Fruit fly (Drosophila melanogaster) S2 (cell line): ENCODE results near the gene CG31974.

Source experiments
- CG8478 ChIP-seq: fragments of >200 bp; optimal IDR thresholded peaks from 2 replicates; lab custom pipeline; 2018
- CTCF ChIP-seq, 2 experiments: fragments of >200 bp; optimal IDR thresholded peaks; 2 replicates each; lab custom pipeline; 2018

DNA sequence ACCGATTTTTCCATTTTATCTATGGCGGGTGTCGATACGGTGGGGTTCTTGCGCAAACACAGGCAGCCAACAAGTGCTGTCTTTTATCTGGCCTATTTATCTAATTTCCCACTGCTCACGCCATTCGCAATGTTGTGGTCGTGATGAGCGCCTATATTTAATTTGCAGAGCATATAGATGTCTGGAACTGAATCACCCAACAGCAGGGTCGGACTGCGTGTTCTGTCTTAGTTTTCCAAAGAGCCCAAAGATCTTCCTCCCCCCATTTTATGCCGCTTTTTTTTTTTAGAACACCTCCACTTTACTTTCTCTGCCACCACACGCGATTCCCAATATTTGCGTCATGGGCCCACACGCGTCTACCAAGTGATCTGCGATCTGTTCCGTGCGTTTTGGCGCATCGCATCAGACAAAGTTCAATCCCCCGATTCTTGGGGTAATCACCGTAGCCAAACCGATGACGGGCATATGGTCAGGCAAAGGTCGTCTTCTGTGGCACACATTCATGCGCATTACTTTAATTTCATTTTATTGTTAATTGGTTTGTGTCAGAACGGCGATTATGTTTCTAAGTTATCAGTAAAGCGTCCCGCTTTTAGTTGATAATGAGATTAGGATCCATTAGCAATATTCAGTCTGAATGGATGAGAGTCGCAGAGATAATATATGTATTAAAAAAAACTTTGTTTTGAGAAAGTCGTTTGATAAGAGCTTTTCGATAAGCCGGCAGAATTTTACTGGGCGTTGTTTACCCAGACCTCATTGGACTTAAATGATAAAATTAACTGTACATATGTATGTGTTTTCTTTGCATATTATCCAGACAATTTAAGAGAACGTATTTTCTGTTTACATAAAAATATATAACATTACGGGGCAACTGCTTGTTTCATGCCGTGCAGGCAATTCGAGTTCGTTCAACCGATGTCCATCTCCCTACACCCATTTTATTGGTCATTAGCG is 5.9 kb downstream of the CG31974 start:
- TF ChIP-seq CTCF (optimal IDR thresholded peaks at IDR 0.05; lab: Kevin White, UChicago) = no peak
- TF ChIP-seq CG8478 (lab: Kevin White, UChicago) = no peak
